Worm (Caenorhabditis elegans): ENCODE data around the gene Y44A6C.1.

ce11 chrV:20712994-20713326, 760 bp upstream of the Y44A6C.1 start:
- TF ChIP-seq egl-27 (tag; optimal IDR thresholded peaks at IDR 0.05) (no peak), ama-1 (optimal IDR thresholded peaks at IDR 0.05) (peak; percentile 83), snpc-4 (tag; optimal IDR thresholded peaks at IDR 0.05) (peak; percentile 14), nhr-25 (tag; optimal IDR thresholded peaks at IDR 0.05) (no peak)
